Fruit fly (Drosophila melanogaster): ENCODE results near the gene Kots.

Kots gene

DNA sequence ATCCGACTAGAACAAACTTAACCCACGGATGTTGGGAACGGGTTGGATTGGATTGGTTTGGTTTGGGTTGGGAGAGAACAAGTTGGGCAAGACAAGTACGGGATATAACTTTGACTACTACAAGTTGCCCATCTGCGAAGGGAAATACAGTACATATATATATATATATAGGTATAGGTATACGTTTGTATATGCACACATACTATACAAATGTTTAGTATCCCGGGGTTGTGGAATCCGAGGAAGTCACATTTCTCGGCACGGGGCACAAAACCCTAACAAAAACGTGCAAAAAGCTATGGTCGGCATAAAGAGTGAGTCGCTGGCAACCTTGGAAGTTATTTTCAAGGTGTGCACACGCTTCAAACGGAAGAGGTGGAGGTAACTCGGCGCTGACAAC is 39.9 kb upstream of the Kots start (continued):
- no peak for TF ChIP-seq Nf-YB (GFP tag; optimal IDR thresholded peaks at IDR 0.05)
- peak; percentile 43 for TF ChIP-seq Med (GFP tag)
- TF ChIP-seq CG12769 (tag; optimal IDR thresholded peaks at IDR 0.05) = peak; percentile 6
- TF ChIP-seq Adf1 (GFP tag; IDR thresholded peaks at IDR 0.05) = no peak; the same call in 1 of the 2 replicates
- TF ChIP-seq CG18599 (GFP tag; optimal IDR thresholded peaks at IDR 0.05) = no peak
- TF ChIP-seq C15 (GFP tag; IDR thresholded peaks at IDR 0.05) = no peak
- no peak for TF ChIP-seq kay (GFP tag; optimal IDR thresholded peaks at IDR 0.05)
- no peak for TF ChIP-seq so (GFP tag; IDR thresholded peaks at IDR 0.05)
- peak; percentile 44 for TF ChIP-seq sd (tag; optimal IDR thresholded peaks at IDR 0.05)
- peak; percentile 7 for TF ChIP-seq ftz-f1 (GFP tag; optimal IDR thresholded peaks at IDR 0.05)
- no peak for TF ChIP-seq CG3065 (GFP tag; optimal IDR thresholded peaks at IDR 0.05)
- peak; percentile 78; the same call in 1 of the 4 replicates for TF ChIP-seq chinmo (GFP tag; IDR thresholded peaks at IDR 0.05; ENCODE audit: partially characterized antibody)
- peak; percentile 20 for TF ChIP-seq Hmr (GFP tag; optimal IDR thresholded peaks at IDR 0.05)
- TF ChIP-seq CG10209 (GFP tag; optimal IDR thresholded peaks at IDR 0.05) = peak; percentile 9

DNA sequence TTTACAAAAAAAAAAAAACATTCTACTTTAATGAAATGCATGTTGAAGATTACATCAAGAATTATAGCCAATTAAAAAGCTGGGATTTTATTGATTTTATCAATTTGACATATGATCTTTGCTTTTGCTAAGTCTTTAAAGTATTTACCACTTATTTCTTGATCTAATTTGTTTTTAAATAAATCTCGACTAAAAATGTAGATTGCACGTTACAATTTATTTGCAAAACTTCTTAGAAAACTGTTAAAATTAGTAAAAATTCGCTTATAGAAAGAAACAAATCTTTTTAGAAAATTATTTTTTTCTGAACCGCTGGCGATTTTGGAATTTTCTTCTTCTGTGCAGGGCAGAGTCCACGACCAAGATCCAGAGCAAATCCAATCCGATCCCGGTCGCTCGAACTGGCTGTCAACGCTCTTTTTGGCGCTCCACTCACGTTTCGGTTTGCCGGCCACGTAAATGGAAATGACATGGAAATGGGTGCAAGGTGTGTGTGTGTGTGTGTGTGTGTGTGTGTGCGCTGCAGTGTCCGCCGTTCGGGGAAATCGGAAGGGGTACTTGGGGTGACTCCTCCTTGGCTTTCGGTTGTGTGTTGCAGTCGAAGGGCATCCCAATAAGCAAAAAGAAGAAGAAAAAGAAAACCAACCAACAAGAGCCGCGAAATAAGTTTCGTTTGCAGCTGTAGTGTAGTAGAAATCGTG is 38.3 kb upstream of the Kots start:
- TF ChIP-seq fd96Cb (tag; optimal IDR thresholded peaks at IDR 0.05) = peak; percentile 56
- TF ChIP-seq cas (GFP tag; IDR thresholded peaks at IDR 0.05) = no peak
- no peak for TF ChIP-seq CG16863 (GFP tag; optimal IDR thresholded peaks at IDR 0.05)
- peak; percentile 19 for TF ChIP-seq CG8388 (GFP tag; optimal IDR thresholded peaks at IDR 0.05)
- TF ChIP-seq sqz (GFP tag; optimal IDR thresholded peaks at IDR 0.05) = no peak
- no peak for TF ChIP-seq CG6813 (GFP tag; optimal IDR thresholded peaks at IDR 0.05)
- no peak for TF ChIP-seq CG11085 (GFP tag; IDR thresholded peaks at IDR 0.05)
- TF ChIP-seq sc (optimal IDR thresholded peaks at IDR 0.05) = no peak
- TF ChIP-seq sc (GFP tag; optimal IDR thresholded peaks at IDR 0.05) = no peak
- TF ChIP-seq Rfx (GFP tag; IDR thresholded peaks at IDR 0.05) = no peak
- no peak for TF ChIP-seq maf-S (GFP tag; optimal IDR thresholded peaks at IDR 0.05)
- TF ChIP-seq so (GFP tag; IDR thresholded peaks at IDR 0.05) = no peak
- no peak for TF ChIP-seq Fer1 (GFP tag; optimal IDR thresholded peaks at IDR 0.05)
- TF ChIP-seq CG14965 (GFP tag; optimal IDR thresholded peaks at IDR 0.05; ENCODE audit: borderline replicate concordance) = no peak
- no peak for TF ChIP-seq Nf-YC (tag; optimal IDR thresholded peaks at IDR 0.05)
- no peak for TF ChIP-seq ATbp (GFP tag; optimal IDR thresholded peaks at IDR 0.05)
- no peak for TF ChIP-seq H2.0 (GFP tag; IDR thresholded peaks at IDR 0.05)
- no peak for TF ChIP-seq Sry-β (GFP tag; optimal IDR thresholded peaks at IDR 0.05)
- peak; percentile 38 for TF ChIP-seq phol (tag; optimal IDR thresholded peaks at IDR 0.05)
- peak; percentile 48; the same call in 1 of the 3 replicates for TF ChIP-seq CG17361 (GFP tag; IDR thresholded peaks at IDR 0.05)
- TF ChIP-seq NC2β (GFP tag; optimal IDR thresholded peaks at IDR 0.05) = no peak
- TF ChIP-seq Scr (GFP tag; IDR thresholded peaks at IDR 0.05; ENCODE audit: partially characterized antibody) = no peak
- TF ChIP-seq twi (tag; optimal IDR thresholded peaks at IDR 0.05) = no peak
- TF ChIP-seq Adf1 (GFP tag; IDR thresholded peaks at IDR 0.05) = no peak
- no peak for TF ChIP-seq Kr (GFP tag; optimal IDR thresholded peaks at IDR 0.05)
- no peak for TF ChIP-seq sim (GFP tag; IDR thresholded peaks at IDR 0.05)
- no peak for TF ChIP-seq CG18599 (GFP tag; optimal IDR thresholded peaks at IDR 0.05)
- TF ChIP-seq vfl (GFP tag; optimal IDR thresholded peaks at IDR 0.05) = no peak
- no peak for TF ChIP-seq CG3726 (GFP tag; IDR thresholded peaks at IDR 0.05)
- no peak for TF ChIP-seq CG17568 (GFP tag; optimal IDR thresholded peaks at IDR 0.05)
- no peak for TF ChIP-seq CG14014 (GFP tag; IDR thresholded peaks at IDR 0.05)
- TF ChIP-seq org-1 (GFP tag; optimal IDR thresholded peaks at IDR 0.05) = no peak
- no peak for TF ChIP-seq mirr (GFP tag; optimal IDR thresholded peaks at IDR 0.05)
- TF ChIP-seq CG10654 (GFP tag; optimal IDR thresholded peaks at IDR 0.05) = peak; percentile 23
- TF ChIP-seq Max (GFP tag; optimal IDR thresholded peaks at IDR 0.05) = no peak
- TF ChIP-seq sens (GFP tag) = peak; percentile 92
- no peak for TF ChIP-seq CG7928 (GFP tag; optimal IDR thresholded peaks at IDR 0.05)
- TF ChIP-seq CG8359 (GFP tag; optimal IDR thresholded peaks at IDR 0.05; ENCODE audit: borderline replicate concordance) = peak; percentile 23
